Worm (Caenorhabditis elegans) whole organism, mixed stage, embryonic: ENCODE data around the gene R13H4.5.

Source experiments
- blmp-1 ChIP-seq: fragments of 150-350 bp; optimal IDR thresholded peaks from 2 replicates; lab custom pipeline; 2014; ENCODE audit warnings: missing biosample characterization, missing genetic modification characterization
- ceh-39 ChIP-seq: fragments of 150-350 bp; optimal IDR thresholded peaks from 2 replicates; lab custom pipeline; 2014; ENCODE audit warnings: missing biosample characterization, missing genetic modification characterization
- ceh-43 ChIP-seq: fragments of 200-800 bp; sonication (Bioruptor generic); optimal IDR thresholded peaks from 2 replicates; lab custom pipeline; 2018; ENCODE audit warnings: mild to moderate bottlenecking, missing genetic modification characterization, moderate library complexity, missing compliant biosample characterization
- elt-3 ChIP-seq: fragments of 150-350 bp; optimal IDR thresholded peaks from 2 replicates; lab custom pipeline; 2014; ENCODE audit warnings: missing biosample characterization, missing genetic modification characterization
- hlh-1 ChIP-seq: fragments of 150-350 bp; optimal IDR thresholded peaks from 2 replicates; lab custom pipeline; 2014; ENCODE audit warnings: missing biosample characterization, missing genetic modification reagents, missing genetic modification characterization
- lsy-2 ChIP-seq: fragments of 150-350 bp; optimal IDR thresholded peaks from 2 replicates; lab custom pipeline; 2014; ENCODE audit warnings: missing biosample characterization, missing genetic modification characterization
- mep-1 ChIP-seq: fragments of 150-350 bp; optimal IDR thresholded peaks from 2 replicates; lab custom pipeline; 2017; ENCODE audit warnings: missing biosample characterization, missing genetic modification reagents, missing genetic modification characterization, inconsistent platforms
- nhr-28 ChIP-seq: fragments of 150-350 bp; optimal IDR thresholded peaks from 2 replicates; lab custom pipeline; 2014; ENCODE audit warnings: missing biosample characterization, missing genetic modification characterization
- nhr-76 ChIP-seq: sonication (generic microtip); optimal IDR thresholded peaks from 2 replicates; lab custom pipeline; 2017; ENCODE audit warnings: missing biosample characterization, missing genetic modification characterization
- pha-4 ChIP-seq: fragments of 150-350 bp; optimal IDR thresholded peaks from 2 replicates; lab custom pipeline; 2018; ENCODE audit warnings: missing biosample characterization, missing genetic modification reagents, missing genetic modification characterization
- sem-2 ChIP-seq: fragments of 200-800 bp; sonication (Bioruptor generic); optimal IDR thresholded peaks from 2 replicates; lab custom pipeline; 2018; ENCODE audit warnings: mild to moderate bottlenecking, missing genetic modification characterization, missing compliant biosample characterization
- zip-8 ChIP-seq: fragments of 150-350 bp; optimal IDR thresholded peaks from 2 replicates; lab custom pipeline; 2014; ENCODE audit warnings: missing biosample characterization, missing genetic modification characterization
- ztf-11 ChIP-seq: fragments of 150-350 bp; optimal IDR thresholded peaks from 2 replicates; lab custom pipeline; 2014; ENCODE audit warnings: missing biosample characterization, missing genetic modification characterization

DNA sequence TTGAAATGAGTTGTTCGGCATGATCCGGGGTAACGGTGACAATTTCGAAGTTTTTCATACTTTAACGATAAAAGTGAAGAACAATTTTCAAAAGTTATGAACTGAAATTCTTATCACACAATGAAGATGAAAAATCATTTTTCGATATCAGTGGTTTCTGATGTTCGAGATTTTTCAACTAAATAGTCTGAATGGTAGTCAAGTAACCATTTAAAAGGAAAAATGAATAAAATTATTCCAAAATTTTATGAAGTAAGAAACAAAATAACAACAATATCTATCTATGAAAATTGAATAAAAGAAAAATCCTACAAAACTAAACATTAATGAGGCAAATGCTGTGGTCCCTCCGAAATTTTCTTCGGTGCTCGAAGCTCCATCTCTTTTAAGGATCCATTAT is 34.8 kb upstream of the R13H4.5 start, which contains the start of gene D2023.4:
- no peak for TF ChIP-seq nhr-76 (tag; lab: Kevin White, UChicago)
- no peak for TF ChIP-seq pha-4 (tag; lab: Kevin White, UChicago)
- TF ChIP-seq ceh-43 (GFP tag; lab: Kevin White, UChicago), result no peak
- TF ChIP-seq lsy-2 (tag; lab: Kevin White, UChicago), result no peak
- no peak for TF ChIP-seq ztf-11 (tag; lab: Kevin White, UChicago)
- no peak for TF ChIP-seq hlh-1 (tag; lab: Kevin White, UChicago)
- no peak for TF ChIP-seq mep-1 (tag; lab: Kevin White, UChicago)
- no peak for TF ChIP-seq sem-2 (GFP tag; lab: Kevin White, UChicago)
- TF ChIP-seq zip-8 (tag; lab: Kevin White, UChicago), result no peak
- TF ChIP-seq ceh-39 (tag; lab: Kevin White, UChicago), result no peak
- TF ChIP-seq blmp-1 (tag; lab: Kevin White, UChicago), result no peak
- no peak for TF ChIP-seq nhr-28
- no peak for TF ChIP-seq elt-3 (tag; lab: Kevin White, UChicago)
